Worm (Caenorhabditis elegans) whole organism, midembryonic: ENCODE results near the gene str-130.

Source experiments
- T22C8.4 ChIP-seq: fragments of 200-800 bp; sonication (Bioruptor generic); IDR thresholded peaks from 2 replicates; pipeline ENCODE4 v1.3.6; 2022; ENCODE audit warnings: missing genetic modification characterization, missing compliant biosample characterization
- cog-1 ChIP-seq: sonication (generic microtip); optimal IDR thresholded peaks from 2 replicates; lab custom pipeline; 2016; ENCODE audit warnings: missing genetic modification characterization, missing compliant biosample characterization
- flt-1 ChIP-seq: fragments of 200-800 bp; sonication (Bioruptor generic); IDR thresholded peaks from 2 replicates; pipeline ENCODE4 v1.3.6; 2022; ENCODE audit warnings: missing genetic modification characterization, missing compliant biosample characterization
- klf-2 ChIP-seq: fragments of 200-800 bp; sonication (Bioruptor generic); conservative IDR thresholded peaks from 2 replicates; pipeline ENCODE4 v1.3.6; 2022; ENCODE audit warnings: missing genetic modification reagents, missing genetic modification characterization, missing compliant biosample characterization
- med-1 ChIP-seq: sonication (generic microtip); optimal IDR thresholded peaks from 2 replicates; lab custom pipeline; 2017; ENCODE audit warnings: missing genetic modification characterization, mild to moderate bottlenecking, missing compliant biosample characterization, antibody characterized with exemption, missing genetic modification reagents; ENCODE audit not compliant: insufficient read depth
- ref-1 ChIP-seq: fragments of 200-800 bp; sonication (Bioruptor generic); conservative IDR thresholded peaks from 2 replicates; pipeline ENCODE4 v1.3.6; 2022; ENCODE audit warnings: missing genetic modification reagents, missing genetic modification characterization, missing compliant biosample characterization
- tab-1 ChIP-seq: fragments of 200-800 bp; sonication (Bioruptor generic); IDR thresholded peaks from 2 replicates; pipeline ENCODE4 v1.3.6; 2022; ENCODE audit warnings: missing genetic modification characterization, missing compliant biosample characterization
- ztf-23 ChIP-seq: fragments of 200-800 bp; sonication (Bioruptor generic); IDR thresholded peaks from 2 replicates; pipeline ENCODE4 v1.3.6; 2022; ENCODE audit warnings: missing genetic modification reagents, missing genetic modification characterization, missing compliant biosample characterization
- ztf-29 ChIP-seq: fragments of 200-800 bp; sonication (Bioruptor generic); IDR thresholded peaks from 2 replicates; pipeline ENCODE4 v1.3.6; 2022; ENCODE audit warnings: missing genetic modification reagents, missing genetic modification characterization, missing compliant biosample characterization

Gene str-130

DNA sequence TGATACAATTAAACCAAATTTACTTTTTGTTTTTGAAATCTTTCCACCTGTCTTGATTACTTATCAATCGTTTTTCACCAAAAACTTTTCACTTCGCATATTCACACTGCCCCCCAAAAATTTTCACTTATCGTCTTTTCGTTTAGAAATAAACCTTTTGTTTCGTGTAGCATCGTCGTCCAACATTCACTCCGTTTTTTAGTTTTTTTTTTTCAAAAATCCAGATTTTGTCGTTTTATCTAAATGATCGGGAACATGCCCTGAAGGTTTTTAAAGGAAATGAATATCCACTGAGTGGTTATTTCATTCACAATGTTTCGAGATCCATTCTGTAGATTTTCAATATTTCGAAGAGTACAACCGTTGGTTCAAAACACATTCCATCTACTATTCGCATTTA, 27.5 kb upstream of the str-130 start, which contains the start of gene D1014.7:
Gene D1014.7, plus strand, starts transcription at position 301 of the 400 bp plus-strand sequence.
- TF ChIP-seq T22C8.4 (GFP tag; lab: Robert Waterston, UW) (no peak), cog-1 (no peak)

DNA sequence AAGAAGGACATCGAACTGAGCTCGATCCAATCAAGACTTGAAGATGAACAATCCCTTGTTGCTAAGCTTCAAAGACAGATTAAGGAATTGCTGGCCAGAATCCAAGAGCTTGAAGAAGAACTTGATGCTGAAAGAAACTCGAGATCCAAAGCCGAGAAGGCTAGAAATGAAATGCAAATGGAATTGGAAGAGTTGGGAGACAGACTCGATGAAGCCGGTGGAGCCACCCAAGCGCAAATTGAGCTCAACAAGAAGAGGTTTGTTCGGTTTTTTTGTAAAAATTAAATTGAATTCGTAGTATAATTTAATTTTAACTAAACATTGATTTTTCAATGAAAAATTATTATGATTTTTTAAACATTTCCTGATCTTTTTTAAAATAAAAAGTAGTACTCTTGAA, 24.0 kb upstream of the str-130 start:
- no peak for TF ChIP-seq klf-2 (GFP tag; lab: Robert Waterston, UW)
- TF ChIP-seq ref-1 (GFP tag; lab: Robert Waterston, UW), result no peak

DNA sequence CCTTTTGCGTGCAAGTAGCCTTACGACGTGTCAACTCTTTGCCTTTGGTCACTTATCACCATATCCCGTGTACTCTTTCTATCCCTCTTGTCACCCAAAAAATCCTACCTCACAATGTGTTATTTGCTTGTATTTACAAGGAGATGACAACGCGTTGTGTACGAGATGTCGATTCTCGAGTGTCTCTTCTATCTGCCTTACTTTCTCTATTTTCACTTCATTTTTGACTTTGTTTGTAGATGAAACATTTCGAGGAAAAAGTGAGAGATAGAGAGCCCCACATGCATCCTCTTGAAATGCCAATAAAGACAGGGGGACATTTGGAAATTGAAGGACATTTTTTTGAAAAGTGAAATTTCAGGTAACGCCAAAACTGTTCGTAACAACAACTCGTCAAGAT, 20.3 kb upstream of the str-130 start:
- TF ChIP-seq klf-2 (GFP tag; lab: Robert Waterston, UW) (no peak), ref-1 (GFP tag; lab: Robert Waterston, UW) (no peak), flt-1 (GFP tag; lab: Robert Waterston, UW) (no peak), tab-1 (GFP tag; lab: Robert Waterston, UW) (no peak), med-1 (no peak), cog-1 (no peak), ztf-29 (GFP tag; lab: Robert Waterston, UW) (no peak), ztf-23 (GFP tag; lab: Robert Waterston, UW) (no peak), T22C8.4 (GFP tag; lab: Robert Waterston, UW) (no peak)

DNA sequence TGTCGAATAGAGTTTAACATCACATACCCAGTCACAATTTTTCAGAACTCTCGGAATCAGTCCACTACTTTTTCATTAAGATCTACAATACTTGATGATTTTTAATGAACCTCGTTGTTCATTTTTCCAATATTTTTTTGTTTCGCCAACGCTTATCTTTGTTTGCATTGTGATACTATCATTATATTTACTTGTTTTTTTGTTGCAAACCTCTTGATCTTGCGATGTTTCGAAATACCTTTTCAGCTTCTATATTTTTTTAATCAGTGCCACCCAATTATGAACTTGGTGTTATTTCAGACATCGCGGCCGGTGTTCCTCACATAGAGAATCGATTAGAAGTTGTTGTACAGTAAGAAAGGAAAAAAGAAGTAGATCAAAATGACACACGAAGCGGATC, 18.2 kb upstream of the str-130 start, which contains the start of gene myo-5:
Gene myo-5, plus strand, starts transcription at position 301 of the 400 bp plus-strand sequence.
- TF ChIP-seq ztf-23 (GFP tag; lab: Robert Waterston, UW) (no peak), tab-1 (GFP tag; lab: Robert Waterston, UW) (no peak), med-1 (no peak), T22C8.4 (GFP tag; lab: Robert Waterston, UW) (no peak), ref-1 (GFP tag; lab: Robert Waterston, UW) (no peak), ztf-29 (GFP tag; lab: Robert Waterston, UW) (no peak), cog-1 (no peak), flt-1 (GFP tag; lab: Robert Waterston, UW) (no peak), klf-2 (GFP tag; lab: Robert Waterston, UW) (no peak)

DNA sequence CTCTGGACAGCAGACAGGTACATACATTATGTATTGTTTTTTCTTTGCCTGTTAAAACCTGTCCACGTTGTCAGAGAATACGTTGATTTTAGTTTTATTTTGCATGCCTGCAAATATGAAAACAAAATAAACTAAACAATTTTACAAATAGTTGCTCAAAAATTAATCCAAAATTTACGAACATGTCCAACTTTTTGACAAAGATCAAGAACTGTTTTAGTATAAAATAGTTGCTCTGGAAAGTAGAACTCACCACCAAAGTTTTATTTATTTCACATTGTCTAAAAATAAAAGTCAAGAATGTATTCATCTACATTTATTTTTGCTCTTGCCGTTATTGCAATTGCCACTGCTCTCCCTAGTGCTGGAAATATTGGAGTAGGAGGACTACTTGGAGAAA, 14.0 kb upstream of the str-130 start, which contains the start of gene srlf-16:
Gene srlf-16, plus strand, starts transcription at position 301 of the 400 bp plus-strand sequence.
- TF ChIP-seq ref-1 (GFP tag; lab: Robert Waterston, UW) (no peak), klf-2 (GFP tag; lab: Robert Waterston, UW) (no peak), flt-1 (GFP tag; lab: Robert Waterston, UW) (no peak), ztf-23 (GFP tag; lab: Robert Waterston, UW) (no peak), tab-1 (GFP tag; lab: Robert Waterston, UW) (no peak), cog-1 (no peak), med-1 (no peak), T22C8.4 (GFP tag; lab: Robert Waterston, UW) (no peak), ztf-29 (GFP tag; lab: Robert Waterston, UW) (no peak)

DNA sequence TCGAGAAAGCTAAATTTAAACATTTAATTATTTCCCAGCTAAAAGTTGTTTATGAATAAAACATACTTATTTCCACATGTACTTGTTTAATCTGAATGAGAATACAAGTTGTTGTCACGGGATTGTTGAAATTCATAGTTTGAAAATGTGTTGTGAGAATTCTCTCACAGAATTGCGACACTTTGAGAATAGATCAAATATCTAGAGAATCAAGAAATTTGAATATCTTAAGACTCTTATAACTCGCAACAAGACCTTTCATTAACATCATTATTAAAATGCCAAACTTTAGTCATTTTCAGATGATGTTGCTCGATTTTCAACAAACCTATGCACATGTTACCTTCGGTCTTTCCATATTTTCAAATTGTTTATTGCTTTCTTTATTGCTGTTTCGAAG, 12.5 kb upstream of the str-130 start, which contains the start of gene str-90:
Gene str-90, plus strand, starts transcription at position 301 of the 400 bp plus-strand sequence.
- TF ChIP-seq med-1, result no peak
- no peak for TF ChIP-seq cog-1
- TF ChIP-seq T22C8.4 (GFP tag; lab: Robert Waterston, UW), result no peak
- no peak for TF ChIP-seq ref-1 (GFP tag; lab: Robert Waterston, UW)

DNA sequence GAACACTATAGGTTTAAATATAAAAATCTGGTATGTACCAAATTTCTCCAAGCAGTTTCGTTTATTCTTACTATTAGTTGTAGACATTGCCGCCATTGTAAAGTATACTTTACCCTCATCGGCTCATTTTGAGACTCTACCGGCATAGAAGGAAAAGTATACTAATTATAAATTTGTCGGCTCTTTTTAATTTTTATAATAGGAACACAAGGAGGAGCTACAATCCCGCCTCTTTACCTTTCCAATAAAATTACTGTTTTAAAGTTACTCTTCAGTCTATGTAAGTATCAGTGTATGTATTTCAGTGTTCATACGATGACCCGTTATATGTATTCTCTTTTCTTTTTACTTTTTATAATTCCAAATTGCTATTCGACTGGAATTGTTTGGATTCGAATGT, 8.8 kb upstream of the str-130 start, which contains the start of gene sdz-23:
Gene sdz-23, plus strand, starts transcription at position 301 of the 400 bp plus-strand sequence.
- no peak for TF ChIP-seq T22C8.4 (GFP tag; lab: Robert Waterston, UW)
- no peak for TF ChIP-seq ztf-23 (GFP tag; lab: Robert Waterston, UW)
- TF ChIP-seq ztf-29 (GFP tag; lab: Robert Waterston, UW), result no peak
- no peak for TF ChIP-seq cog-1
- TF ChIP-seq med-1, result no peak
- TF ChIP-seq klf-2 (GFP tag; lab: Robert Waterston, UW), result no peak
- TF ChIP-seq flt-1 (GFP tag; lab: Robert Waterston, UW), result no peak
- no peak for TF ChIP-seq tab-1 (GFP tag; lab: Robert Waterston, UW)
- no peak for TF ChIP-seq ref-1 (GFP tag; lab: Robert Waterston, UW)

DNA sequence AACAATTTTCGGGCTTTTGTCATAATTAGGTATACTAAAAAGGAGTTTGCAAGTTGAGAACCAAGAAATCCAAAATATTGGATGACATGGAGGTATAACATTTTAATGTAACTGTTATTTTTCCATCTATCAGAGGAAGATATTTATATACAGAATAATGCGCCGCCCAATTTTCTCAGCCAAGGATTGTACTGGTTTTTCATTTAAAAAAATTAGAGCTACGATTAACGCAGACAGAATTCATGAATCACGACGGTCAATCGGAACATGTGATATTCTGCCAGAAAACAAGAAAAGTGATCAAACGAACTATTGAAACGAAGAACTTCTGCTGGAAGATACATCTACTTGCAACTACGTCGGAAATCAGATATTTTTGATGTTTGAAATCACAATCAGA, 7.7 kb upstream of the str-130 start, which contains the start of gene str-145:
Gene str-145, minus strand, starts transcription at position 101 of the 400 bp plus-strand sequence.
- TF ChIP-seq ref-1 (GFP tag; lab: Robert Waterston, UW) (no peak), cog-1 (no peak), flt-1 (GFP tag; lab: Robert Waterston, UW) (no peak), T22C8.4 (GFP tag; lab: Robert Waterston, UW) (no peak), med-1 (no peak), ztf-29 (GFP tag; lab: Robert Waterston, UW) (no peak)

DNA sequence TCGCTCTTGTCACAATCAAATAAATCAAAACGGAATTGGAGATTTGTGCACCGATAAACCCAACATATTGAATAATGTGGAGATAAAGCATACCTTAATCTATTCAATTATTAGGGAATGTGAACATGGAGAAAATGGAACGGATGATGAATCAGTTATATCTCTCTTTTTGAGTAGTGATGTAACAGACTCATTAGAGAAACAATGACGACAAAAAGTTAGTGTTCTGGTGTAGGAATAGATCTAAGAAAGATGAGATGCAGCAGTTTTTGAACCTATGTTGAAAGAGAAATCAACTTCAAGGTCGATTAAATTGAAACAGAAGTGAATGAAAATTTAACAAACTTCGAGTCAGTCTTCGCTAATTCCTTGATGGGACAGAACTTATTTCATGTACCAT, 4.9 kb upstream of the str-130 start, which contains the start of gene str-146:
Gene str-146, minus strand, starts transcription at position 101 of the 400 bp plus-strand sequence.
- no peak for TF ChIP-seq cog-1
- no peak for TF ChIP-seq med-1
- no peak for TF ChIP-seq flt-1 (GFP tag; lab: Robert Waterston, UW)
- TF ChIP-seq ref-1 (GFP tag; lab: Robert Waterston, UW), result no peak
- no peak for TF ChIP-seq T22C8.4 (GFP tag; lab: Robert Waterston, UW)
- TF ChIP-seq tab-1 (GFP tag; lab: Robert Waterston, UW), result no peak
- TF ChIP-seq klf-2 (GFP tag; lab: Robert Waterston, UW), result no peak
- no peak for TF ChIP-seq ztf-23 (GFP tag; lab: Robert Waterston, UW)
- TF ChIP-seq ztf-29 (GFP tag; lab: Robert Waterston, UW), result no peak

DNA sequence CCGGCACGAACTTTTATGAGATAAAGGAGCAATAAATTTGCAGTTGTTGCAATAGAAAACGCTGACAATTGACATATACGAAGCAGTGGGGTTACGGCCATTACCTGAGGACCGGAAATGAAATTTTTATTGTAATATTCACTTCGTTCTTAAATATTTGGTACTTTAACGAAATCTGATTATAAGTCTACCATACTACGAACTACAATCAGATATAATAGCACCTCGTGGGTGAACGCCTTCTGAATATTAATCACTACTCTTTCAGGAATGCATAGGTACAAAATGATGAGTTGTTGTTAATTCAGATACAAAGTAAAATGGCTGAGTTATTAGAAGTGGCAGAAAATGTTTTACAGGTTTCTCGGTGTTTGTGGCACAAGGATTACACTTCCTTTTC, 1.9 kb upstream of the str-130 start, which contains the start of gene str-129:
Gene str-129, minus strand, starts transcription at position 101 of the 400 bp plus-strand sequence.
- TF ChIP-seq ztf-23 (GFP tag; lab: Robert Waterston, UW) (no peak), T22C8.4 (GFP tag; lab: Robert Waterston, UW) (no peak), ref-1 (GFP tag; lab: Robert Waterston, UW) (no peak), cog-1 (no peak), med-1 (no peak)
